Fruit fly (Drosophila melanogaster) Kc167 (cell line): ENCODE data around the gene ppk31.

Source experiments
- Myc ChIP-seq: fragments of >200 bp; optimal IDR thresholded peaks from 2 replicates; lab custom pipeline; 2017; ENCODE audit warnings: missing external identifiers
- Sin3A ChIP-seq: fragments of >200 bp; optimal IDR thresholded peaks from 2 replicates; lab custom pipeline; 2018; ENCODE audit warnings: missing external identifiers
- h ChIP-seq: fragments of >200 bp; optimal IDR thresholded peaks from 3 replicates; lab custom pipeline; 2018; ENCODE audit warnings: missing external identifiers
- insv ChIP-seq: fragments of >200 bp; optimal IDR thresholded peaks from 3 replicates; lab custom pipeline; 2018; ENCODE audit warnings: missing external identifiers
- psq ChIP-seq: fragments of >200 bp; optimal IDR thresholded peaks from 2 replicates; lab custom pipeline; 2017; ENCODE audit warnings: missing external identifiers
- ttk ChIP-seq: sonication (Bioruptor generic); optimal IDR thresholded peaks from 2 replicates; lab custom pipeline; 2017; ENCODE audit warnings: missing external identifiers

ppk31 gene

dm6 chr3R:27157814-27158213 lies 5.1 kb upstream of the ppk31 start, which contains the start of gene grass:
grass (plus strand) TSS chr3R:27157948.
- TF ChIP-seq psq (lab: Kevin White, UChicago) = no peak
- TF ChIP-seq Myc (lab: Kevin White, UChicago) = no peak
- no peak for TF ChIP-seq h (lab: Kevin White, UChicago)
- no peak for TF ChIP-seq insv (lab: Kevin White, UChicago)

- TF ChIP-seq insv (lab: Kevin White, UChicago) (no peak), Myc (lab: Kevin White, UChicago) (no peak), Sin3A (lab: Kevin White, UChicago) (no peak), h (lab: Kevin White, UChicago) (no peak), ttk (lab: Kevin White, UChicago) (no peak), psq (lab: Kevin White, UChicago) (no peak)
Observed at dm6 chr3R:27159870-27160269, 3.1 kb upstream of the ppk31 start.

dm6 chr3R:27160858-27161257 lies 2.1 kb upstream of the ppk31 start, which contains the start of gene CG5909:
CG5909 (plus strand) TSS chr3R:27161158.
- no peak for TF ChIP-seq Sin3A (lab: Kevin White, UChicago)
- no peak for TF ChIP-seq insv (lab: Kevin White, UChicago)
- no peak for TF ChIP-seq ttk (lab: Kevin White, UChicago)
- TF ChIP-seq psq (lab: Kevin White, UChicago) = no peak
- TF ChIP-seq h (lab: Kevin White, UChicago) = no peak
- no peak for TF ChIP-seq Myc (lab: Kevin White, UChicago)

dm6 chr3R:27165416-27165982 lies 2.6 kb downstream of the ppk31 start, which contains the start of the genes CG34293 and spn-D:
CG34293 (minus strand) TSS chr3R:27165575.
spn-D (plus strand) TSS chr3R:27165716.
- no peak for TF ChIP-seq Myc (lab: Kevin White, UChicago)
- no peak for TF ChIP-seq ttk (lab: Kevin White, UChicago)
- TF ChIP-seq insv (lab: Kevin White, UChicago) = no peak
- no peak for TF ChIP-seq Sin3A (lab: Kevin White, UChicago)
- no peak for TF ChIP-seq psq (lab: Kevin White, UChicago)
- TF ChIP-seq h (lab: Kevin White, UChicago) = no peak

- TF ChIP-seq insv (lab: Kevin White, UChicago) (no peak), ttk (lab: Kevin White, UChicago) (no peak), Sin3A (lab: Kevin White, UChicago) (no peak), h (lab: Kevin White, UChicago) (no peak), psq (lab: Kevin White, UChicago) (no peak), Myc (lab: Kevin White, UChicago) (no peak)
Observed at dm6 chr3R:27167350-27167749, 4.4 kb downstream of the ppk31 start.

- TF ChIP-seq insv (lab: Kevin White, UChicago) (no peak), Myc (lab: Kevin White, UChicago) (no peak), ttk (lab: Kevin White, UChicago) (no peak)
Observed at dm6 chr3R:27171153-27171552, 8.2 kb downstream of the ppk31 start.

dm6 chr3R:27175710-27176109 lies 12.8 kb downstream of the ppk31 start:
- TF ChIP-seq Myc (lab: Kevin White, UChicago) = no peak
- TF ChIP-seq Sin3A (lab: Kevin White, UChicago) = no peak
- TF ChIP-seq psq (lab: Kevin White, UChicago) = no peak
- TF ChIP-seq insv (lab: Kevin White, UChicago) = no peak
- no peak for TF ChIP-seq ttk (lab: Kevin White, UChicago)
- TF ChIP-seq h (lab: Kevin White, UChicago) = no peak

dm6 chr3R:27177567-27177966 lies 14.6 kb downstream of the ppk31 start:
- TF ChIP-seq ttk (lab: Kevin White, UChicago) (no peak), Sin3A (lab: Kevin White, UChicago) (no peak), Myc (lab: Kevin White, UChicago) (no peak), psq (lab: Kevin White, UChicago) (no peak), h (lab: Kevin White, UChicago) (no peak)

dm6 chr3R:27178546-27179375 lies 15.8 kb downstream of the ppk31 start:
- no peak for TF ChIP-seq ttk (lab: Kevin White, UChicago)
- TF ChIP-seq insv (lab: Kevin White, UChicago) = no peak

dm6 chr3R:27181074-27181473 lies 18.1 kb downstream of the ppk31 start:
- TF ChIP-seq insv (lab: Kevin White, UChicago) = no peak
- no peak for TF ChIP-seq h (lab: Kevin White, UChicago)
- no peak for TF ChIP-seq psq (lab: Kevin White, UChicago)
- no peak for TF ChIP-seq Sin3A (lab: Kevin White, UChicago)
- no peak for TF ChIP-seq ttk (lab: Kevin White, UChicago)
- TF ChIP-seq Myc (lab: Kevin White, UChicago) = no peak

dm6 chr3R:27185933-27186571 lies 23.1 kb downstream of the ppk31 start:
- TF ChIP-seq psq (lab: Kevin White, UChicago) (no peak), insv (lab: Kevin White, UChicago) (no peak), h (lab: Kevin White, UChicago) (no peak), ttk (lab: Kevin White, UChicago) (no peak), Myc (lab: Kevin White, UChicago) (no peak), Sin3A (lab: Kevin White, UChicago) (no peak)
